Worm (Caenorhabditis elegans) whole organism, L4/young adult: ENCODE measurements around the gene nhr-199.

Source experiments
- W03F9.2 ChIP-seq: fragments of 150-350 bp; optimal IDR thresholded peaks from 2 replicates; lab custom pipeline; 2014; ENCODE audit warnings: missing biosample characterization, missing genetic modification characterization
- dao-5 ChIP-seq: sonication (generic microtip); optimal IDR thresholded peaks from 2 replicates; lab custom pipeline; 2016; ENCODE audit warnings: missing genotype, missing genetic modification characterization, moderate library complexity, missing compliant biosample characterization
- him-1 ChIP-seq: sonication (generic microtip); optimal IDR thresholded peaks from 2 replicates; lab custom pipeline; 2016; ENCODE audit warnings: missing genotype, missing genetic modification reagents, missing genetic modification characterization, missing compliant biosample characterization

- TF ChIP-seq W03F9.2 (tag; lab: Kevin White, UChicago) (no peak), dao-5 (tag; lab: Kevin White, UChicago) (no peak), him-1 (tag; lab: Kevin White, UChicago) (no peak)
These were observed 49.5 kb downstream of the nhr-199 start, which contains the start of gene sru-42 for ce11 chrV:15650167-15650566.
